Fruit fly (Drosophila melanogaster): ENCODE measurements around the gene CG12746.

DNA sequence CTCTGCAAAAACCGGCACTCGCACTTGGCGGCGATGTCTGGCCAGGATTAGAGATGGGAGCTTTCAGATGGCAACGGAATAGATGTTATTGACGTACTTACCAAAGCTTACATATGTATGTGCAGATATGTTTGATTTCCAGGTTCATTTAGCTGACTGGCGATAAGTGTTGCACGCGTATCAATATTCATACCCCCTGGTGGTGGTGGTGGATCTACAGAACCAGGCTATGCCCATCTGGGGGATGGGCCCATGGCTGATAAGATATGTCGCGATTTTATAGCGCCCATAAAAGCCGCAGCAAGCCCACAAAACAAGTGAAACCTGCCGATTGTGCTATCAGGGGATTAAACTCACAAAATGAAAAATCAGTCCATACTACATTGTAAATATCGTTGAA lies 7.1 kb downstream of the CG12746 start:
- TF ChIP-seq CG6808 (GFP tag; optimal IDR thresholded peaks at IDR 0.05), result no peak
- TF ChIP-seq CG11762 (GFP tag; optimal IDR thresholded peaks at IDR 0.05; ENCODE audit: insufficient read depth), result no peak
- TF ChIP-seq CG7368 (GFP tag; optimal IDR thresholded peaks at IDR 0.05), result no peak

Measured in whole organism, prepupa.